Fruit fly (Drosophila melanogaster) whole organism, embryonic: ENCODE data around the gene Srrm234.

Source experiments
- Atf3 ChIP-seq: fragments of 200-800 bp; sonication (Bioruptor generic); optimal IDR thresholded peaks from 3 replicates; lab custom pipeline; 2016; ENCODE audit warnings: missing biosample characterization, missing genetic modification characterization
- B-H2 ChIP-seq: fragments of 200-800 bp; sonication (Bioruptor generic); optimal IDR thresholded peaks from 2 replicates; lab custom pipeline; 2018; ENCODE audit warnings: missing biosample characterization, mild to moderate bottlenecking, missing genetic modification characterization
- CG10321 ChIP-seq: fragments of 200-800 bp; sonication (Bioruptor generic); IDR thresholded peaks from 2 replicates; pipeline ENCODE4 v1.3.6; 2022; ENCODE audit warnings: missing biosample characterization, missing genetic modification characterization
- CG10366 ChIP-seq: fragments of 200-800 bp; sonication (Bioruptor generic); IDR thresholded peaks from 2 replicates; pipeline ENCODE4 v1.3.6; 2022; ENCODE audit warnings: missing biosample characterization, missing genetic modification characterization
- CG10462 ChIP-seq: fragments of 200-800 bp; sonication (Bioruptor generic); optimal IDR thresholded peaks from 2 replicates; lab custom pipeline; 2016; ENCODE audit warnings: missing biosample characterization, missing genetic modification characterization
- CG11247 ChIP-seq: fragments of 200-800 bp; sonication (Bioruptor generic); IDR thresholded peaks from 2 replicates; pipeline ENCODE4 v1.3.6; 2022; ENCODE audit warnings: missing biosample characterization, missing genetic modification characterization
- CG11695 ChIP-seq: fragments of 200-800 bp; sonication (Bioruptor generic); IDR thresholded peaks from 3 replicates; pipeline ENCODE4 v1.3.6; 2022; ENCODE audit warnings: missing biosample characterization, missing genetic modification characterization
- CG11696 ChIP-seq: fragments of 200-800 bp; sonication (Bioruptor generic); IDR thresholded peaks from 2 replicates; pipeline ENCODE4 v1.3.6; 2022; ENCODE audit warnings: missing biosample characterization, missing genetic modification characterization
- CG12219 ChIP-seq: fragments of 200-800 bp; sonication (Bioruptor generic); optimal IDR thresholded peaks from 3 replicates; lab custom pipeline; 2018; ENCODE audit warnings: missing biosample characterization, mild to moderate bottlenecking, missing genetic modification characterization
- CG17359 ChIP-seq: fragments of 200-800 bp; sonication (Bioruptor generic); optimal IDR thresholded peaks from 3 replicates; lab custom pipeline; 2018; ENCODE audit warnings: missing biosample characterization, mild to moderate bottlenecking, missing genetic modification characterization, moderate library complexity
- CG17612 ChIP-seq: fragments of 200-800 bp; sonication (Bioruptor generic); IDR thresholded peaks from 2 replicates; pipeline ENCODE4 v1.3.6; 2022; ENCODE audit warnings: missing biosample characterization, missing genetic modification characterization
- CG18011 ChIP-seq: fragments of 200-800 bp; sonication (Bioruptor generic); optimal IDR thresholded peaks from 2 replicates; lab custom pipeline; 2017; ENCODE audit warnings: missing biosample characterization, missing genetic modification characterization, mild to moderate bottlenecking, moderate library complexity, missing genotype
- CG2129 ChIP-seq: fragments of 200-800 bp; sonication (Bioruptor generic); IDR thresholded peaks from 2 replicates; pipeline ENCODE4 v1.3.6; 2022; ENCODE audit warnings: missing biosample characterization, missing genetic modification characterization; ENCODE audit not compliant: partially characterized antibody
- CG3838 ChIP-seq: fragments of 200-800 bp; sonication (Bioruptor generic); optimal IDR thresholded peaks from 3 replicates; lab custom pipeline; 2016; ENCODE audit warnings: missing biosample characterization, missing genetic modification characterization
- CG42726 ChIP-seq: fragments of 200-800 bp; sonication (Bioruptor generic); IDR thresholded peaks from 2 replicates; pipeline ENCODE4 v1.3.6; 2022; ENCODE audit warnings: missing biosample characterization, missing genetic modification characterization; ENCODE audit not compliant: partially characterized antibody
- CG8765 ChIP-seq: fragments of 200-800 bp; sonication (Bioruptor generic); IDR thresholded peaks from 2 replicates; pipeline ENCODE4 v1.3.6; 2022; ENCODE audit warnings: missing biosample characterization, missing genetic modification characterization
- CG9876 ChIP-seq: fragments of 200-800 bp; sonication (Bioruptor generic); optimal IDR thresholded peaks from 2 replicates; lab custom pipeline; 2016; ENCODE audit warnings: missing biosample characterization, missing genetic modification characterization
- D19B ChIP-seq: fragments of 200-800 bp; sonication (Bioruptor generic); optimal IDR thresholded peaks from 2 replicates; lab custom pipeline; 2017; ENCODE audit warnings: missing biosample characterization, mild to moderate bottlenecking, missing genetic modification characterization
- Dek ChIP-seq: fragments of 200-800 bp; sonication (Bioruptor generic); optimal IDR thresholded peaks from 3 replicates; lab custom pipeline; 2019; ENCODE audit warnings: missing biosample characterization, mild to moderate bottlenecking, missing genetic modification characterization, moderate library complexity
- Dfd ChIP-seq, 2 experiments: fragments of >200 bp; optimal IDR thresholded peaks; 2 replicates each; lab custom pipeline; 2017; ENCODE audit warnings: missing biosample characterization in 2 of 2, missing genetic modification characterization in 2 of 2
- HLH54F ChIP-seq: fragments of 200-800 bp; sonication (Bioruptor generic); optimal IDR thresholded peaks from 3 replicates; lab custom pipeline; 2016; ENCODE audit warnings: missing biosample characterization, missing genetic modification characterization
- Max ChIP-seq: fragments of 200-800 bp; sonication (Bioruptor generic); optimal IDR thresholded peaks from 2 replicates; lab custom pipeline; 2016; ENCODE audit warnings: missing biosample characterization, mild to moderate bottlenecking, missing genetic modification characterization
- Oaz ChIP-seq: fragments of 200-800 bp; sonication (Bioruptor generic); IDR thresholded peaks from 2 replicates; pipeline ENCODE4 v1.3.6; 2022; ENCODE audit warnings: missing biosample characterization, missing genetic modification characterization
- Oli ChIP-seq: fragments of 200-800 bp; sonication (Bioruptor generic); optimal IDR thresholded peaks from 2 replicates; lab custom pipeline; 2018; ENCODE audit warnings: missing biosample characterization, mild to moderate bottlenecking, missing genetic modification characterization, moderate library complexity
- Opbp ChIP-seq: fragments of 200-800 bp; sonication (Bioruptor generic); IDR thresholded peaks from 3 replicates; pipeline ENCODE4 v1.3.6; 2022; ENCODE audit warnings: missing biosample characterization, missing genetic modification characterization; ENCODE audit not compliant: partially characterized antibody
- Ptx1 ChIP-seq: fragments of 200-800 bp; sonication (Bioruptor generic); IDR thresholded peaks from 2 replicates; pipeline ENCODE4 v1.3.6; 2022; ENCODE audit warnings: missing biosample characterization, missing genetic modification characterization
- Ravus ChIP-seq: fragments of 200-800 bp; sonication (Bioruptor generic); IDR thresholded peaks from 2 replicates; pipeline ENCODE4 v1.3.6; 2022; ENCODE audit warnings: missing biosample characterization, missing genetic modification characterization
- chinmo ChIP-seq: fragments of 200-800 bp; sonication (Bioruptor generic); IDR thresholded peaks from 4 replicates; pipeline ENCODE4 v1.3.6; 2022; ENCODE audit warnings: missing biosample characterization, missing genetic modification characterization; ENCODE audit not compliant: partially characterized antibody
- ci ChIP-seq: fragments of 200-800 bp; sonication (Bioruptor generic); IDR thresholded peaks from 3 replicates; pipeline ENCODE4 v1.3.6; 2022; ENCODE audit warnings: missing biosample characterization, missing genetic modification characterization
- croc ChIP-seq: fragments of 200-800 bp; sonication (Bioruptor generic); conservative IDR thresholded peaks from 3 replicates; pipeline ENCODE4 v1.3.6; 2022; ENCODE audit warnings: missing biosample characterization, missing genetic modification characterization
- dysf ChIP-seq: fragments of 200-800 bp; sonication (Bioruptor generic); IDR thresholded peaks from 3 replicates; pipeline ENCODE4 v1.3.6; 2022; ENCODE audit warnings: missing biosample characterization, missing genetic modification characterization
- ewg ChIP-seq: fragments of 200-800 bp; sonication (Bioruptor generic); optimal IDR thresholded peaks from 3 replicates; lab custom pipeline; 2017; ENCODE audit warnings: mild to moderate bottlenecking, missing biosample characterization, missing genetic modification reagents, missing genetic modification characterization
- gce ChIP-seq: fragments of 200-800 bp; sonication (Bioruptor generic); IDR thresholded peaks from 3 replicates; pipeline ENCODE4 v1.3.6; 2022; ENCODE audit warnings: missing biosample characterization, missing genetic modification characterization
- gsb ChIP-seq: fragments of 200-800 bp; sonication (Bioruptor generic); IDR thresholded peaks from 2 replicates; pipeline ENCODE4 v1.3.6; 2022; ENCODE audit warnings: missing biosample characterization, missing genetic modification characterization
- her ChIP-seq: fragments of 200-800 bp; sonication (Bioruptor generic); optimal IDR thresholded peaks from 2 replicates; lab custom pipeline; 2016; ENCODE audit warnings: missing biosample characterization, missing genetic modification characterization
- lov ChIP-seq, 2 experiments: fragments of 200-800 bp in 1 of 2; fragments of >200 bp in 1 of 2; sonication (Bioruptor generic) in 1 of 2; IDR thresholded peaks in 1 of 2; optimal IDR thresholded peaks in 1 of 2; 2 replicates in 1 of 2; 3 replicates in 1 of 2; pipeline versions ENCODE4 v1.3.6 to Lab custom; 2017 to 2022; ENCODE audit warnings: missing biosample characterization in 1 of 2, missing genetic modification characterization in 1 of 2
- nerfin-1 ChIP-seq: fragments of 200-800 bp; sonication (Bioruptor generic); optimal IDR thresholded peaks from 3 replicates; lab custom pipeline; 2019; ENCODE audit warnings: missing biosample characterization, mild to moderate bottlenecking, missing genetic modification characterization, moderate library complexity
- nmo ChIP-seq: fragments of 200-800 bp; sonication (Bioruptor generic); optimal IDR thresholded peaks from 2 replicates; lab custom pipeline; 2018; ENCODE audit warnings: missing biosample characterization, mild to moderate bottlenecking, missing genetic modification characterization, moderate library complexity
- otp ChIP-seq: fragments of 200-800 bp; sonication (Bioruptor generic); IDR thresholded peaks from 3 replicates; pipeline ENCODE4, ENCODE4 v1.3.6; 2022; ENCODE audit warnings: missing biosample characterization, missing genetic modification characterization
- pan ChIP-seq, 4 experiments: fragments of >200 bp in 3 of 4; fragments of 200-800 bp in 1 of 4; sonication (Bioruptor generic) in 1 of 4; optimal IDR thresholded peaks in 3 of 4; IDR thresholded peaks in 1 of 4; 2 replicates each; pipeline versions ENCODE4 v1.3.6 to Lab custom; 2017 to 2022; ENCODE audit warnings: missing biosample characterization in 2 of 4, missing genetic modification characterization in 2 of 4, mixed read lengths in 1 of 4
- row ChIP-seq: fragments of 200-800 bp; sonication (Bioruptor generic); IDR thresholded peaks from 3 replicates; pipeline ENCODE4 v1.3.6; 2022; ENCODE audit warnings: missing biosample characterization, missing genetic modification characterization
- seq ChIP-seq: fragments of 200-800 bp; sonication (Bioruptor generic); IDR thresholded peaks from 2 replicates; pipeline ENCODE4 v1.3.6; 2022; ENCODE audit warnings: missing biosample characterization, missing genetic modification characterization
- sisA ChIP-seq: fragments of 200-800 bp; sonication (Bioruptor generic); IDR thresholded peaks from 2 replicates; pipeline ENCODE4 v1.3.6; 2022; ENCODE audit warnings: missing biosample characterization, missing genetic modification characterization
- tup ChIP-seq: fragments of 200-800 bp; sonication (Bioruptor generic); optimal IDR thresholded peaks from 2 replicates; lab custom pipeline; 2016; ENCODE audit warnings: missing biosample characterization, mild to moderate bottlenecking, missing genetic modification characterization, moderate library complexity
- wdn ChIP-seq: fragments of 200-800 bp; sonication (Bioruptor generic); IDR thresholded peaks from 2 replicates; pipeline ENCODE4 v1.3.6; 2022; ENCODE audit warnings: missing biosample characterization, missing genetic modification characterization
- yki ChIP-seq: fragments of >200 bp; optimal IDR thresholded peaks from 3 replicates; lab custom pipeline; 2018

Srrm234 gene

dm6 chr3L:1692122-1692786 is 27.4 kb upstream of the Srrm234 start (continued):
- TF ChIP-seq row (GFP tag; lab: Robert Waterston, UW) (peak; percentile 43; the same call in 1 of the 3 replicates), ci (GFP tag; lab: Robert Waterston, UW) (peak; percentile 58; the same call in 1 of the 3 replicates), gce (no peak), CG9876 (GFP tag; lab: Kevin White, UChicago) (no peak), CG10366 (peak; percentile 14; the same call in 1 of the 2 replicates), Ptx1 (GFP tag; lab: Robert Waterston, UW) (0 out of 2 replicates have a peak, but pooled peaks have one; percentile 14), sisA (peak; percentile 45; the same call in 1 of the 2 replicates), gsb (GFP tag; lab: Robert Waterston, UW) (no peak), nmo (GFP tag; lab: Kevin White, UChicago) (peak; percentile 7), CG8765 (GFP tag; lab: Robert Waterston, UW) (peak; percentile 25; the same call in 1 of the 2 replicates), CG11695 (GFP tag; lab: Robert Waterston, UW) (0 out of 3 replicates have a peak, but pooled peaks have one; percentile 23), seq (GFP tag; lab: Robert Waterston, UW) (no peak), lov (optimal IDR thresholded peaks at IDR 0.05; lab: Kevin White, UChicago) (no peak), lov (GFP tag; IDR thresholded peaks at IDR 0.05; lab: Robert Waterston, UW) (0 out of 3 replicates have a peak, but pooled peaks have one; percentile 13), dysf (GFP tag; lab: Robert Waterston, UW) (0 out of 3 replicates have a peak, but pooled peaks have one; percentile 14), CG11696 (GFP tag; lab: Robert Waterston, UW) (peak; percentile 73), CG11247 (GFP tag; lab: Robert Waterston, UW) (0 out of 2 replicates have a peak, but pooled peaks have one; percentile 16), her (GFP tag; lab: Kevin White, UChicago) (no peak), CG42726 (GFP tag; lab: Robert Waterston, UW) (no peak)

- TF ChIP-seq Max = no peak
- TF ChIP-seq ewg = peak; percentile 6
- TF ChIP-seq Ravus (GFP tag; lab: Robert Waterston, UW) = no peak
- TF ChIP-seq B-H2 (GFP tag; lab: Kevin White, UChicago) = no peak
- no peak for TF ChIP-seq wdn (GFP tag; lab: Robert Waterston, UW)
- TF ChIP-seq CG10321 (GFP tag; lab: Robert Waterston, UW) = no peak
- no peak for TF ChIP-seq Atf3 (GFP tag; lab: Kevin White, UChicago)
- TF ChIP-seq nmo (GFP tag; lab: Kevin White, UChicago) = peak; percentile 40
- TF ChIP-seq CG2129 (GFP tag; lab: Robert Waterston, UW) = no peak
- TF ChIP-seq pan (optimal IDR thresholded peaks at IDR 0.05; lab: Kevin White, UChicago) = no peak
- TF ChIP-seq pan (GFP tag; optimal IDR thresholded peaks at IDR 0.05 in 1 of 2, IDR thresholded peaks at IDR 0.05 in 1 of 2) = no peak
- TF ChIP-seq otp (GFP tag; lab: Robert Waterston, UW) = peak; percentile 69; the same call in 2 of the 3 replicates
- TF ChIP-seq CG10462 = no peak
- peak; percentile 8 for TF ChIP-seq Oli (tag; lab: Kevin White, UChicago)
- TF ChIP-seq CG3838 (GFP tag; lab: Kevin White, UChicago) = no peak
- TF ChIP-seq chinmo (GFP tag; lab: Robert Waterston, UW) = no peak
- peak; percentile 30 for TF ChIP-seq tup (GFP tag; lab: Kevin White, UChicago)
- no peak for TF ChIP-seq Opbp
- TF ChIP-seq croc = peak; percentile 44; the same call in 2 of the 3 replicates
- peak; percentile 15; the same call in 1 of the 2 replicates for TF ChIP-seq CG17612 (GFP tag; lab: Robert Waterston, UW)
- no peak for TF ChIP-seq HLH54F (GFP tag; lab: Kevin White, UChicago)
- TF ChIP-seq Dfd (GFP tag; optimal IDR thresholded peaks at IDR 0.05; lab: Kevin White, UChicago) = no peak
- TF ChIP-seq D19B (GFP tag; lab: Kevin White, UChicago) = no peak
- TF ChIP-seq CG17359 (tag; lab: Kevin White, UChicago) = peak; percentile 52
- TF ChIP-seq Dek (tag; lab: Kevin White, UChicago) = no peak
- TF ChIP-seq CG12219 (GFP tag; lab: Kevin White, UChicago) = peak; percentile 7
- TF ChIP-seq Oaz (GFP tag; lab: Robert Waterston, UW) = no peak
- peak; percentile 14 for TF ChIP-seq nerfin-1
- TF ChIP-seq CG18011 (GFP tag; lab: Kevin White, UChicago) = no peak
- no peak for TF ChIP-seq yki (lab: Kevin White, UChicago)
These were observed 26.0 kb upstream of the Srrm234 start for dm6 chr3L:1690727-1691413.
